Worm (Caenorhabditis elegans) whole organism, young adult: Measurements from ENCODE around the gene fbxa-61.

Experiments
- C06A6.2 ChIP-seq: fragments of 200-800 bp; sonication (Bioruptor generic); conservative IDR thresholded peaks from 2 replicates; pipeline ENCODE4 v1.3.6; 2022; ENCODE audit warnings: missing genetic modification characterization, missing compliant biosample characterization
- K12H6.12 ChIP-seq: fragments of 200-800 bp; sonication (Bioruptor generic); optimal IDR thresholded peaks from 2 replicates; lab custom pipeline; 2018; ENCODE audit warnings: mild to moderate bottlenecking, missing genetic modification characterization, missing compliant biosample characterization
- lin-35 ChIP-seq, 3 experiments: fragments of 150-350 bp in 2 of 3; sonication (generic microtip) in 1 of 3; optimal IDR thresholded peaks; 2 replicates each; lab custom pipeline; 2014 to 2018; ENCODE audit warnings: missing biosample characterization in 3 of 3, missing genetic modification characterization in 3 of 3, missing genetic modification reagents in 3 of 3
- mes-4 ChIP-seq: sonication (generic microtip); optimal IDR thresholded peaks from 2 replicates; lab custom pipeline; 2016; ENCODE audit warnings: missing genotype, missing genetic modification characterization, missing compliant biosample characterization
- zim-3 ChIP-seq: sonication (generic microtip); optimal IDR thresholded peaks from 2 replicates; lab custom pipeline; 2017; ENCODE audit warnings: mild to moderate bottlenecking, missing genetic modification characterization, moderate library complexity, missing compliant biosample characterization

DNA sequence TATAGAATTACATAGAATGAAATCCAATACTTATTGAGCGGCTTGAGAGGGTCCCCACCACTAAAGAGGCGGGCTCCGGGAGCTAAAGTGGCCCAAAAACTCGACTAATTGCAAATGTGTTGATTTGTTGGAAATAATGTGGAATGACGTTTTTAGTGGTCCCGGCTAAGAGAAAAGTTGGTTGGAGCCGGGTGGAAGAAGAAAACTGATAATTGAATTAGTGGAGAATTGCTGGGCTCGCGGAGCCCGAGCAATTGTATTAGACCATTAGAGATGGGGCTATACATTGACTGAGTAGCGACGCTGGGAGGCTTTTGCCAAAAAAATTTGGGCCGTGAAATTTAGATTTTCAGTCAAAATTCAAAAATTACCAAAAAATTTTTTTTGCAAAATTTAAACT is 13.3 kb upstream of the fbxa-61 start:
- TF ChIP-seq C06A6.2 (no peak), zim-3 (tag; lab: Kevin White, UChicago) (no peak), K12H6.12 (tag; lab: Kevin White, UChicago) (no peak), lin-35 (GFP tag; optimal IDR thresholded peaks at IDR 0.05; lab: Kevin White, UChicago) (no peak), mes-4 (tag; lab: Kevin White, UChicago) (no peak)
